Worm (Caenorhabditis elegans) whole organism, L4 larva: ENCODE results near the gene C01G10.6.

Source experiments
- F26F4.8 ChIP-seq: fragments of 200-800 bp; sonication (Bioruptor generic); conservative IDR thresholded peaks from 2 replicates; pipeline ENCODE4 v1.3.6; 2022; ENCODE audit warnings: missing genetic modification characterization, missing compliant biosample characterization
- F49E8.2 ChIP-seq: sonication (generic microtip); optimal IDR thresholded peaks from 2 replicates; lab custom pipeline; 2016; ENCODE audit warnings: missing compliant biosample characterization, mild to moderate bottlenecking, missing genetic modification characterization, borderline replicate concordance
- R02D3.7 ChIP-seq: fragments of 150-350 bp; sonication (generic microtip); optimal IDR thresholded peaks from 3 replicates; lab custom pipeline; 2014; ENCODE audit warnings: missing biosample characterization, missing genetic modification characterization
- T20F7.1 ChIP-seq: fragments of 200-800 bp; sonication (Bioruptor generic); optimal IDR thresholded peaks from 2 replicates; lab custom pipeline; 2018; ENCODE audit warnings: mild to moderate bottlenecking, missing genetic modification characterization, missing compliant biosample characterization
- T26A8.4 ChIP-seq: fragments of 200-800 bp; sonication (Bioruptor generic); IDR thresholded peaks from 2 replicates; pipeline ENCODE4 v1.3.6; 2022; ENCODE audit warnings: missing genetic modification characterization, missing compliant biosample characterization
- Y105C5A.15 ChIP-seq: fragments of 200-800 bp; sonication (Bioruptor generic); IDR thresholded peaks from 2 replicates; pipeline ENCODE4 v1.3.6; 2022; ENCODE audit warnings: missing genetic modification characterization, missing compliant biosample characterization
- aha-1 ChIP-seq: fragments of 150-350 bp; peaks from one replicate; lab custom pipeline; 2014; ENCODE audit warnings: missing biosample characterization, missing genetic modification characterization
- ceh-28 ChIP-seq: fragments of 150-350 bp; optimal IDR thresholded peaks from 2 replicates; lab custom pipeline; 2014; ENCODE audit warnings: missing biosample characterization, missing genetic modification reagents, missing genetic modification characterization
- ceh-32 ChIP-seq: sonication (generic microtip); optimal IDR thresholded peaks from 2 replicates; lab custom pipeline; 2016; ENCODE audit warnings: mild to moderate bottlenecking, missing genetic modification characterization, missing compliant biosample characterization; ENCODE audit not compliant: poor library complexity
- ceh-82 ChIP-seq: sonication (generic microtip); optimal IDR thresholded peaks from 2 replicates; lab custom pipeline; 2017; ENCODE audit warnings: missing biosample characterization, missing genetic modification characterization
- cey-2 ChIP-seq: sonication (generic microtip); optimal IDR thresholded peaks from 3 replicates; lab custom pipeline; 2017; ENCODE audit warnings: missing genetic modification characterization, mild to moderate bottlenecking, missing compliant biosample characterization, antibody characterized with exemption, borderline replicate concordance; ENCODE audit not compliant: insufficient read depth
- daf-12 ChIP-seq: fragments of 150-350 bp; optimal IDR thresholded peaks from 2 replicates; lab custom pipeline; 2014; ENCODE audit warnings: missing biosample characterization, missing genetic modification reagents, missing genetic modification characterization
- dmd-9 ChIP-seq: fragments of 200-800 bp; sonication (Bioruptor generic); IDR thresholded peaks from 2 replicates; pipeline ENCODE4 v1.3.6; 2022; ENCODE audit warnings: missing genetic modification reagents, missing genetic modification characterization, missing compliant biosample characterization
- dpl-1 ChIP-seq: fragments of 150-350 bp; optimal IDR thresholded peaks from 2 replicates; lab custom pipeline; 2014; ENCODE audit warnings: missing biosample characterization, missing genetic modification reagents, missing genetic modification characterization
- dve-1 ChIP-seq: sonication (generic microtip); optimal IDR thresholded peaks from 2 replicates; lab custom pipeline; 2017; ENCODE audit warnings: antibody characterized with exemption, mild to moderate bottlenecking, missing genetic modification characterization, missing compliant biosample characterization; ENCODE audit not compliant: insufficient read depth
- egl-27 ChIP-seq: sonication (generic microtip); optimal IDR thresholded peaks from 3 replicates; lab custom pipeline; 2017; ENCODE audit warnings: missing biosample characterization, missing genetic modification reagents, missing genetic modification characterization
- egl-43 ChIP-seq: fragments of 200-800 bp; sonication (Bioruptor generic); IDR thresholded peaks from 2 replicates; pipeline ENCODE4 v1.3.6; 2022; ENCODE audit warnings: missing genetic modification reagents, missing genetic modification characterization, missing compliant biosample characterization
- fkh-10 ChIP-seq: fragments of 150-350 bp; optimal IDR thresholded peaks from 2 replicates; lab custom pipeline; 2014; ENCODE audit warnings: missing biosample characterization, missing genetic modification reagents, missing genetic modification characterization
- gei-8 ChIP-seq: fragments of 200-800 bp; sonication (Bioruptor generic); optimal IDR thresholded peaks from 2 replicates; lab custom pipeline; 2018; ENCODE audit warnings: mild to moderate bottlenecking, missing genetic modification characterization, missing compliant biosample characterization
- hif-1 ChIP-seq, 2 experiments: sonication (generic microtip); optimal IDR thresholded peaks; 2 replicates each; lab custom pipeline; 2016 to 2017; ENCODE audit warnings: missing compliant biosample characterization in 2 of 2, missing genetic modification characterization in 2 of 2, missing genetic modification reagents in 2 of 2, missing genotype in 2 of 2, mild to moderate bottlenecking in 1 of 2
- hlh-30 ChIP-seq: sonication (generic microtip); optimal IDR thresholded peaks from 2 replicates; lab custom pipeline; 2017; ENCODE audit warnings: antibody characterized with exemption, mild to moderate bottlenecking, missing genetic modification characterization, missing compliant biosample characterization; ENCODE audit not compliant: insufficient read depth
- hmg-1.1 ChIP-seq: fragments of 200-800 bp; sonication (Bioruptor generic); IDR thresholded peaks from 2 replicates; pipeline ENCODE4 v1.3.6; 2022; ENCODE audit warnings: missing genetic modification reagents, missing genetic modification characterization, missing compliant biosample characterization
- lin-13 ChIP-seq: fragments of 150-350 bp; optimal IDR thresholded peaks from 2 replicates; lab custom pipeline; 2014; ENCODE audit warnings: missing biosample characterization, missing genetic modification reagents, missing genetic modification characterization
- lin-39 ChIP-seq: fragments of 150-350 bp; optimal IDR thresholded peaks from 2 replicates; lab custom pipeline; 2014; ENCODE audit warnings: missing biosample characterization, missing genetic modification reagents, missing genetic modification characterization
- lsy-2 ChIP-seq, 2 experiments: fragments of 150-350 bp in 1 of 2; sonication (generic microtip) in 1 of 2; optimal IDR thresholded peaks; 2 replicates each; lab custom pipeline; 2014 to 2017; ENCODE audit warnings: missing biosample characterization in 2 of 2, missing genetic modification characterization in 2 of 2
- madf-9 ChIP-seq: fragments of 200-800 bp; sonication (Bioruptor generic); conservative IDR thresholded peaks from 2 replicates; pipeline ENCODE4 v1.3.6; 2022; ENCODE audit warnings: missing genetic modification reagents, missing genetic modification characterization, missing compliant biosample characterization
- mep-1 ChIP-seq: fragments of 150-350 bp; sonication (generic microtip); optimal IDR thresholded peaks from 3 replicates; lab custom pipeline; 2014; ENCODE audit warnings: missing biosample characterization, missing genetic modification characterization
- mes-2 ChIP-seq: sonication (generic microtip); optimal IDR thresholded peaks from 2 replicates; lab custom pipeline; 2016; ENCODE audit warnings: missing genotype, mild to moderate bottlenecking, missing genetic modification characterization, missing compliant biosample characterization; ENCODE audit not compliant: poor library complexity, severe bottlenecking
- mxl-2 ChIP-seq: fragments of 200-800 bp; sonication (Bioruptor generic); conservative IDR thresholded peaks from 2 replicates; pipeline ENCODE4 v1.3.6; 2022; ENCODE audit warnings: missing genetic modification reagents, missing genetic modification characterization, missing compliant biosample characterization
- nhr-10 ChIP-seq: fragments of 150-350 bp; optimal IDR thresholded peaks from 2 replicates; lab custom pipeline; 2014; ENCODE audit warnings: missing biosample characterization, missing genetic modification characterization
- nhr-102 ChIP-seq: sonication (generic microtip); optimal IDR thresholded peaks from 2 replicates; lab custom pipeline; 2016; ENCODE audit warnings: mild to moderate bottlenecking, missing genetic modification characterization, moderate library complexity, missing compliant biosample characterization
- nhr-111 ChIP-seq: fragments of 200-800 bp; sonication (Bioruptor generic); optimal IDR thresholded peaks from 2 replicates; lab custom pipeline; 2018; ENCODE audit warnings: mild to moderate bottlenecking, missing genetic modification characterization, missing compliant biosample characterization
- nhr-41 ChIP-seq: fragments of 200-800 bp; sonication (Bioruptor generic); IDR thresholded peaks from 2 replicates; pipeline ENCODE4 v1.3.6; 2022; ENCODE audit warnings: missing genetic modification reagents, missing genetic modification characterization, missing compliant biosample characterization
- nhr-6 ChIP-seq: fragments of 150-350 bp; optimal IDR thresholded peaks from 2 replicates; lab custom pipeline; 2014; ENCODE audit warnings: missing biosample characterization, missing genetic modification characterization
- nhr-76 ChIP-seq: fragments of 150-350 bp; optimal IDR thresholded peaks from 2 replicates; lab custom pipeline; 2014; ENCODE audit warnings: missing biosample characterization, missing genetic modification characterization
- php-3 ChIP-seq: fragments of 200-800 bp; sonication (Bioruptor generic); IDR thresholded peaks from 2 replicates; pipeline ENCODE4 v1.3.6; 2022; ENCODE audit warnings: missing genetic modification reagents, missing genetic modification characterization, missing compliant biosample characterization
- rbr-2 ChIP-seq: sonication (generic microtip); optimal IDR thresholded peaks from 2 replicates; lab custom pipeline; 2016; ENCODE audit warnings: missing genotype, missing genetic modification characterization, missing compliant biosample characterization
- sdz-12 ChIP-seq: fragments of 200-800 bp; sonication (Bioruptor generic); optimal IDR thresholded peaks from 2 replicates; lab custom pipeline; 2018; ENCODE audit warnings: mild to moderate bottlenecking, missing genetic modification characterization, missing compliant biosample characterization
- set-16 ChIP-seq: fragments of 200-800 bp; sonication (Bioruptor generic); IDR thresholded peaks from 2 replicates; pipeline ENCODE4 v1.3.6; 2022; ENCODE audit warnings: missing genetic modification reagents, missing genetic modification characterization, missing compliant biosample characterization
- snpc-4 ChIP-seq: fragments of 150-350 bp; optimal IDR thresholded peaks from 2 replicates; lab custom pipeline; 2014; ENCODE audit warnings: missing biosample characterization, missing genetic modification characterization
- spr-1 ChIP-seq: sonication (generic microtip); optimal IDR thresholded peaks from 2 replicates; lab custom pipeline; 2016; ENCODE audit warnings: mild to moderate bottlenecking, missing genetic modification characterization, missing compliant biosample characterization
- unc-130 ChIP-seq: sonication (generic microtip); optimal IDR thresholded peaks from 2 replicates; lab custom pipeline; 2016; ENCODE audit warnings: missing genetic modification reagents, missing genetic modification characterization, missing compliant biosample characterization
- unc-62 ChIP-seq, 3 experiments: fragments of 150-350 bp in 1 of 3; sonication (generic microtip); optimal IDR thresholded peaks in 2 of 3; peaks in 1 of 3; 1 replicate in 1 of 3; 2 replicates in 2 of 3; lab custom pipeline; 2014 to 2017; ENCODE audit warnings: missing biosample characterization in 3 of 3, missing genetic modification characterization in 3 of 3, missing genetic modification reagents in 3 of 3, missing genotype in 1 of 3
- zag-1 ChIP-seq: fragments of 150-350 bp; optimal IDR thresholded peaks from 2 replicates; lab custom pipeline; 2014; ENCODE audit warnings: missing biosample characterization, missing genetic modification characterization

The C01G10.6 gene

DNA sequence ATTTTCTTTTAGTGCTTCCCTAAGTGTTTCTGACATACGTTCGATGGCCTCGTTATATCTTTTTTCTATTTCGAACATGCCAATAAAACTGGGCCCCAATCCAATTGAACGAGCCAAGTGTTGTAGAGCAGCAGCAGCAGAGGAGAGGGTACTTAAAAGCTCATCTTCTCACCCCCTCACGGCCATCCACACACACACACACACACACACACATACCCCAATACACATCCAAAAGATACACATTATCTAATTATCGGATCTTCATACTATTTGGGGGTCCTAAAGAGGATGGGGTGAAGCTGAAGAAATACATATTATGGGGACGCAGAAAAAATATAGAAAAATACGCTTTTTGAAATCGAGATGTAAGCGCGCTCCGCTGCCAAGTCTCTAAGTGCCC, 14.7 kb upstream of the C01G10.6 start:
- TF ChIP-seq aha-1 (peak; percentile 71), nhr-6 (tag; lab: Kevin White, UChicago) (no peak)

DNA sequence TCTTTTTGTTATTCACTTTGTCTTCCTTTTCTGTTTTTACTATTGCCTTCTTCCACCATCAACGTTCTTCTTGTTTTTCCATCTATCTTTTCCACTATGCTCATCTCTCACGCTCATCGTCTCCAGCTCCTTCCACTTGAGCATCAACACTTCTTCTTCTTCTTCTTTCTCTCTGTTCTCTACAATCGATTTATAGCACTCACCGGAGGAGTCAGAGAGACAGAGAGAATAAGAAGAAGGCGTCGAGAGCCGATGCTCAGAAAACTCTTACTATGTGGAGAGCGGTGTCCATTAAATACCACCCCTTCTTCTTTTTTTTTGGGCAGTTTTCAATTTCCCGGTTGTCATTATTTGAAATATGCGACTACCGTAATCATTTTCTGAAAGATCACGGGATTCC, 12.5 kb upstream of the C01G10.6 start:
- peak in 1 of 2 experiments; percentile 32 for TF ChIP-seq lsy-2 (tag; optimal IDR thresholded peaks at IDR 0.05; lab: Kevin White, UChicago)
- TF ChIP-seq ceh-28 (tag; lab: Kevin White, UChicago): peak; percentile 35
- no peak for TF ChIP-seq gei-8 (GFP tag; lab: Kevin White, UChicago)
- TF ChIP-seq nhr-41 (GFP tag; lab: Robert Waterston, UW): no peak
- TF ChIP-seq R02D3.7 (tag; lab: Kevin White, UChicago): no peak
- TF ChIP-seq nhr-10 (tag; lab: Kevin White, UChicago): no peak
- TF ChIP-seq aha-1: peak; percentile 80
- no peak for TF ChIP-seq php-3 (GFP tag; lab: Robert Waterston, UW)
- TF ChIP-seq egl-27 (tag; lab: Kevin White, UChicago): no peak
- peak; percentile 82 for TF ChIP-seq fkh-10 (GFP tag; lab: Kevin White, UChicago)
- peak; percentile 43 for TF ChIP-seq rbr-2 (tag; lab: Kevin White, UChicago)
- peak; percentile 65 for TF ChIP-seq hmg-1.1 (GFP tag; lab: Robert Waterston, UW)
- TF ChIP-seq mes-2 (tag; lab: Kevin White, UChicago): peak; percentile 10
- peak in 1 of 2 experiments; percentile 25 for TF ChIP-seq unc-62 (GFP tag; optimal IDR thresholded peaks at IDR 0.05 in 1 of 2; lab: Kevin White, UChicago)
- no peak for TF ChIP-seq unc-62 (tag; optimal IDR thresholded peaks at IDR 0.05; lab: Kevin White, UChicago)

DNA sequence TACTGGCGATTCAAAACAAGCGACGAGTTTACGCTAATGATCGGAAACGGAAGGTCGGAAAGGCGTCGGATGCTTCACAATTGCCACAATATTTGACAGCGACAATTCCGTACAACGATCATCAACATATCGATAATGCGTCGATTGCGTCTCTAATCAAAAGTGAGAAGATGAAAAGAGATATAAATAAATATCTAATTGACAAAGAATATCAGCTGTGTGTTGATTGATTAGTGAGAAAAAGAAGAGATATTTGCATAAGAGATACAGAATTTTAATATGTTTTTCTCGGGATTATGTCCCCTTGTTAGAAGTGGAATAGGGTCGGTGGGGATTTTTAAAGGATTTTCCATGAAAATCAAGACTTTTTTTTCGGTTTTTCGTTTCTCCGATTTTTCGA, 8.9 kb upstream of the C01G10.6 start:
- TF ChIP-seq hmg-1.1 (GFP tag; lab: Robert Waterston, UW) (no peak), ceh-82 (tag; lab: Kevin White, UChicago) (no peak), cey-2 (tag; lab: Kevin White, UChicago) (no peak), nhr-76 (tag; lab: Kevin White, UChicago) (no peak), gei-8 (GFP tag; lab: Kevin White, UChicago) (no peak), rbr-2 (tag; lab: Kevin White, UChicago) (no peak), T26A8.4 (no peak), Y105C5A.15 (GFP tag; lab: Robert Waterston, UW) (no peak), zag-1 (no peak), hif-1 (tag; optimal IDR thresholded peaks at IDR 0.05; lab: Kevin White, UChicago) (no peak), madf-9 (GFP tag; lab: Robert Waterston, UW) (no peak), mes-2 (tag; lab: Kevin White, UChicago) (no peak), egl-43 (GFP tag; lab: Robert Waterston, UW) (no peak), nhr-111 (GFP tag; lab: Kevin White, UChicago) (no peak), F26F4.8 (no peak), lin-39 (tag; lab: Kevin White, UChicago) (no peak), ceh-32 (no peak), daf-12 (no peak)
- TF ChIP-seq, all 104 proteins: peak for 0

DNA sequence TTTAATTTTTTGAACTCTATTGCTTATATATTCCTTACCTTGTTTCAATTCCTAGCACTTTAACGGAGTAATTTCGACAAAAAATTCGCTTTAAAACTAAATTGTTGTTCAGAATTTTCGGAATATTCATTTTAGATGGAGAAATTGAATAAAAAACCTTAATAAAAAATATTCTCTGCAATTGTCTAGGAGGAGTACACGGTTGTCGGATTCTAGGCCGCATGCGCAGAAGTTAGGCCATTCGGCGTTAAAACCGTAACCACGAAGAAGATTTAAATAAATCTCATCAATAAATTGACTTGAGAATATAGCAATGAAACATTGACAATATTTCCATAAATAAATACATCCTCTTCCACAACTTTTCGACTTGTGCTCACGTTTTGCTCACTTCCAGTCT, 5.2 kb upstream of the C01G10.6 start, which contains the start of the genes C01G10.10 and C01G10.9:
TSS of gene C01G10.10 (minus strand) at position 151 of the 400 bp plus-strand sequence.
TSS of gene C01G10.9 (plus strand) at position 240 of the 400 bp plus-strand sequence.
- TF ChIP-seq unc-130 (GFP tag; lab: Kevin White, UChicago) (peak; percentile 89), spr-1 (tag; lab: Kevin White, UChicago) (peak; percentile 31), daf-12 (no peak), dpl-1 (GFP tag; lab: Kevin White, UChicago) (peak; percentile 63), nhr-102 (tag; lab: Kevin White, UChicago) (peak; percentile 8), snpc-4 (no peak), mes-2 (tag; lab: Kevin White, UChicago) (peak; percentile 98), mep-1 (tag; lab: Kevin White, UChicago) (peak; percentile 48), mxl-2 (GFP tag; lab: Robert Waterston, UW) (no peak), hif-1 (tag; optimal IDR thresholded peaks at IDR 0.05; lab: Kevin White, UChicago) (peak in 1 of 2 experiments; percentile 80), rbr-2 (tag; lab: Kevin White, UChicago) (peak; percentile 36), gei-8 (GFP tag; lab: Kevin White, UChicago) (no peak), nhr-6 (tag; lab: Kevin White, UChicago) (peak; percentile 69), hlh-30 (tag; lab: Kevin White, UChicago) (peak; percentile 3), sdz-12 (GFP tag; lab: Kevin White, UChicago) (no peak), lin-13 (peak; percentile 49), F49E8.2 (tag; lab: Kevin White, UChicago) (peak; percentile 1), set-16 (GFP tag; lab: Robert Waterston, UW) (no peak), T20F7.1 (GFP tag; lab: Kevin White, UChicago) (peak; percentile 33), dmd-9 (GFP tag; lab: Robert Waterston, UW) (peak; percentile 58; the same call in 1 of the 2 replicates), dve-1 (peak; percentile 39)
